Worm (Caenorhabditis elegans): ENCODE data around the gene col-12.

col-12 gene

DNA sequence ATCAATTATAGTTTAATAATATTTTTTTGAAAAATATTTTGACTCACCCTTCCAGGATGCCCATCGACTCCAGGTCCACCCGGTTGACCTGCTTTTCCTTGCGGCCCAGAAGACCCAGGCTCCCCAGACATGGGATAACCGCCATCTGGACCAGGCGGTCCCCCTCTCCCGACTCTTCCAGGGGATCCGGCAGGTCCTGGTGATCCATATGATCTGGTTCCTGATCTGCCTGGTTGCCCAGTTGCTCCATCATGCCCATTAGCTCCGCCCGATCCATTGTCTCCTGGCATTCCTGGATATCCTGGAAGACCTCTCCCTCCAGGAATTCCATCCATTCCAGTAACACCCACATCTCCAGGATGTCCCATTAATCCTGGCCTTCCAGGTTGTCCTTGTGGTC is 31.3 kb downstream of the col-12 start:
- peak; percentile 87; the same call in 1 of the 2 replicates for TF ChIP-seq set-16 (GFP tag; IDR thresholded peaks at IDR 0.05)
- TF ChIP-seq lin-39 (tag; optimal IDR thresholded peaks at IDR 0.05): no peak

DNA sequence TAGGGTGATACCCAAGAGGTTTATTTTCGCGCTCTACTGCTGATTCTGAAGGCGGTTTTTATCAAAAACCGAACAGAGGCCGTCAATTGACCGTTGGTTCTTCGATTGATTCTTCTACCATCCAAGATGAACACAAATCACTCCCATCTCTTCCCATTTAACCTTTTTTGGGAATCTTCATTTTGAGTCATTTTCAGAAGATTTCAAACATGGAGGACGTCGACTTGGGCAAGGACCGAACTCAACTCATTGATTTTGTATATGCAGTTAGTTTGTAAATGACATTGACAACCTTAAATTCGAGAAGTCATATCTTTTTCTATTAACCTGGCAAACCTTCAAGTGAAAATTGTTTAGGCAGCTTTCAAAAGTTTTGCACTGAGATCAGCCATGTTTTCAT is 36.7 kb downstream of the col-12 start, which contains the start of gene AC3.5:
TSS of gene AC3.5 (plus strand) at position 210 of the 400 bp plus-strand sequence.
- TF ChIP-seq unc-62 (GFP tag; optimal IDR thresholded peaks at IDR 0.05 in 1 of 2): peak in 1 of 2 experiments; percentile 56
- TF ChIP-seq unc-62 (tag; optimal IDR thresholded peaks at IDR 0.05): no peak
- no peak for TF ChIP-seq nhr-41 (GFP tag; IDR thresholded peaks at IDR 0.05)
- no peak for TF ChIP-seq vab-7 (GFP tag; IDR thresholded peaks at IDR 0.05)
- TF ChIP-seq mxl-3 (GFP tag; optimal IDR thresholded peaks at IDR 0.05): peak; percentile 12
- TF ChIP-seq Y105C5A.15 (GFP tag; IDR thresholded peaks at IDR 0.05): no peak
- TF ChIP-seq nhr-28 (tag; optimal IDR thresholded peaks at IDR 0.05): peak; percentile 88
- TF ChIP-seq zip-2 (tag; optimal IDR thresholded peaks at IDR 0.05): no peak

DNA sequence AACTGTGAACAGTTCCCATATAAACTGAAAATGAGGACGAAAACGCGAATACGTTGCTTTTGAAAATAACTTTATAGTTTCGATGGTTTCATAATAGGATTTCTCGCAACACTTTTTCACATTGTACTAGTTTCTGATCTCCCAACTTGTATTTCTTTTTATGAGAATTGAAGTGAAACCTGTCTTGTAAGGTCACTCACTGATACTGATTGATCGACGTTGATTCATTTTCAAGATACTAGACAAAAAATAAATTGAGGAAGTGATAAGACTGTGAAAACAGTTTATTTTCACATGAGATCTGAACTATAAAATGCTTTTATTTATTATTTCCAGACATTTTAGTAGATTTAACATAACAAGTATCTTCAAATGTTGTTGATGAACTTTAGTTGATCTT is 37.6 kb downstream of the col-12 start:
- TF ChIP-seq unc-62 (GFP tag; optimal IDR thresholded peaks at IDR 0.05 in 1 of 2): peak in 1 of 2 experiments; percentile 2
- TF ChIP-seq unc-62 (tag; optimal IDR thresholded peaks at IDR 0.05): no peak
- no peak for TF ChIP-seq F37D6.2 (tag; optimal IDR thresholded peaks at IDR 0.05)
- TF ChIP-seq nhr-28 (tag; optimal IDR thresholded peaks at IDR 0.05): peak; percentile 31

DNA sequence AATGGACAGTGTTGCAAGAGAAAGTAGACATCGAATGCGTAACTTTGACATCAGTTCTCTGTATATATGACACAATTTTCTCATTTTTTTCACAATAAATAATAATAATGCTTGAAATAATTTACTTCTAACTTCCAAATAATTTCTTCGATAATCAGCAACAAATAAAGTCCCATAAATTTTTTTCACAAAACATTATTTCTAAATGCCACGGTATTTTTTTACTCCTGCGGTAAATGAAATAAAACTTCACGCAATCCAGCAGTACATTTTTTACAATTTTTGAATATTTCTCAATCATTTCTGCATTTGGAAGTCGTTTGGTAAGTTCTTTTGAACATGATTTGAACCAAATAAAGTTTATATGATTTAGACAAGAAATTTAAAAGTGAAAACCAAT is 41.0 kb downstream of the col-12 start, which contains the start of gene spe-10:
TSS of gene spe-10 (plus strand) at position 301 of the 400 bp plus-strand sequence.
- TF ChIP-seq F10B5.3 (tag; optimal IDR thresholded peaks at IDR 0.05) (no peak), Y48G9A.11 (GFP tag; IDR thresholded peaks at IDR 0.05) (no peak), zip-2 (tag; optimal IDR thresholded peaks at IDR 0.05) (no peak), ceh-62 (tag; optimal IDR thresholded peaks at IDR 0.05) (no peak), lin-13 (GFP tag; optimal IDR thresholded peaks at IDR 0.05) (no peak), set-16 (GFP tag; IDR thresholded peaks at IDR 0.05) (no peak), egl-27 (tag; optimal IDR thresholded peaks at IDR 0.05) (no peak), nhr-42 (GFP tag; IDR thresholded peaks at IDR 0.05) (no peak), zip-11 (GFP tag; IDR thresholded peaks at IDR 0.05) (no peak), dpl-1 (GFP tag; optimal IDR thresholded peaks at IDR 0.05) (no peak), daf-12 (tag; optimal IDR thresholded peaks at IDR 0.05) (no peak)

DNA sequence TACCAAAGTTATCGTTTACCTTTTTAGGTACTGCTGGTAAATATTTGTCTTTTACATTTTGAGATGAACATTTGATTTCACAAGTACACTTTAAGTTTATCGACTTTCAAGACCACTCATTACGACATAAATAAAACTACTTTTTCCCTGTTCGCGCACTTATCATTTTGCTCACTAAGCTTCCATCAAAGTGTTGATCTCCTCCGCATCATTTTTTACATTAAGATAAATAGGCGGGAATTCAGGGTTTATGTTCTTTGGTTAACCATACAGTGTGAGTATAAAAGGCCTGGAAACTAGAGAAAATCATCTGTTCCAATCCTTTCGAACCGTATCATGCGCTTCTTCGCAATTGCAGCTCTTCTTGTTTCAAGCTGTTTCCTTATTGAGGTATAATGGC is 42.9 kb downstream of the col-12 start, which contains the start of gene pqn-2:
TSS of gene pqn-2 (plus strand) at position 301 of the 400 bp plus-strand sequence.
- TF ChIP-seq pqm-1 (tag; optimal IDR thresholded peaks at IDR 0.05): no peak
- no peak for TF ChIP-seq lin-1 (GFP tag; IDR thresholded peaks at IDR 0.05)
- no peak for TF ChIP-seq F49E8.2 (tag; optimal IDR thresholded peaks at IDR 0.05; ENCODE audit: borderline replicate concordance)
- no peak for TF ChIP-seq dmd-8 (GFP tag; IDR thresholded peaks at IDR 0.05)
- TF ChIP-seq zip-11 (GFP tag; IDR thresholded peaks at IDR 0.05): no peak
- TF ChIP-seq dmd-9 (GFP tag; IDR thresholded peaks at IDR 0.05): no peak
- TF ChIP-seq dve-1 (tag; optimal IDR thresholded peaks at IDR 0.05; ENCODE audit: insufficient read depth): no peak
- no peak for TF ChIP-seq aly-2 (tag; optimal IDR thresholded peaks at IDR 0.05)
- no peak for TF ChIP-seq duxl-1 (tag; optimal IDR thresholded peaks at IDR 0.05; ENCODE audit: poor library complexity)

DNA sequence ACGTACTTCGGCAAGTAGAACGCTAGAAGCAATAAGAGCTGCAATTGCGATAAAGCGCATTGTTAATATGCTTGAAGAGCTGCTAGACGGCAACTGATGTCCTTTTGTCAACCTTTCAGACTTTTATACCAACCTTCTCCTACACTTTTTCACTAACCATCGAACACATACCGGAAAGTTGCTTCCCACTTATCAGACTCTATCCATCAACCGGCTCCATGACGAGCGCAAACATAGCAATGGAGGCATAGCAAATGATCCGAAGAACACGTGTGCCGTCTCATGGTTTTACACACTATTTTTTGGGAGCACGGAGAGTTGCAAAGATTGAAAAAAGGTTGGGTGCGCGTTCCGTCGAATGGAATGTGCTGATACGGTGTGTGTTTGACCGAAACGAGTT is 43.3 kb downstream of the col-12 start, which contains the start of gene abu-1:
TSS of gene abu-1 (minus strand) at position 101 of the 400 bp plus-strand sequence.
- no peak for TF ChIP-seq madf-5 (GFP tag; IDR thresholded peaks at IDR 0.05)
- TF ChIP-seq nhr-11 (tag; optimal IDR thresholded peaks at IDR 0.05): no peak
- TF ChIP-seq rbr-2 (tag; optimal IDR thresholded peaks at IDR 0.05): no peak
- TF ChIP-seq hlh-11 (tag; optimal IDR thresholded peaks at IDR 0.05): no peak
- TF ChIP-seq vab-7 (GFP tag; IDR thresholded peaks at IDR 0.05): no peak
- no peak for TF ChIP-seq mxl-3 (GFP tag; optimal IDR thresholded peaks at IDR 0.05)
- no peak for TF ChIP-seq lin-1 (GFP tag; IDR thresholded peaks at IDR 0.05)
- TF ChIP-seq hlh-30 (tag; optimal IDR thresholded peaks at IDR 0.05; ENCODE audit: insufficient read depth): no peak
- no peak for TF ChIP-seq dmd-9 (GFP tag; IDR thresholded peaks at IDR 0.05)
- TF ChIP-seq dmd-8 (GFP tag; IDR thresholded peaks at IDR 0.05): no peak
- no peak for TF ChIP-seq set-16 (GFP tag; IDR thresholded peaks at IDR 0.05)
- no peak for TF ChIP-seq lin-29 (GFP tag; IDR thresholded peaks at IDR 0.05)
- no peak for TF ChIP-seq D1046.2 (GFP tag; IDR thresholded peaks at IDR 0.05)
- no peak for TF ChIP-seq nhr-41 (GFP tag; IDR thresholded peaks at IDR 0.05)
- TF ChIP-seq mxl-2 (GFP tag; conservative IDR thresholded peaks at IDR 0.05): no peak
- no peak for TF ChIP-seq egl-43 (GFP tag; IDR thresholded peaks at IDR 0.05)
- TF ChIP-seq attf-4 (tag; optimal IDR thresholded peaks at IDR 0.05): no peak
- no peak for TF ChIP-seq arid-1 (GFP tag; conservative IDR thresholded peaks at IDR 0.05)
- TF ChIP-seq Y48G9A.11 (GFP tag; IDR thresholded peaks at IDR 0.05): no peak
- TF ChIP-seq aly-2 (tag; optimal IDR thresholded peaks at IDR 0.05): no peak
